Worm (Caenorhabditis elegans) whole organism, L4 larva: Measurements from ENCODE around the gene srt-52.

Source experiments
- ama-1 ChIP-seq: fragments of 150-350 bp; optimal IDR thresholded peaks from 2 replicates; lab custom pipeline; 2014; ENCODE audit warnings: inconsistent platforms, mixed read lengths
- ces-1 ChIP-seq: fragments of 150-350 bp; sonication (generic microtip); optimal IDR thresholded peaks from 4 replicates; lab custom pipeline; 2014; ENCODE audit warnings: missing biosample characterization, missing genetic modification reagents, missing genetic modification characterization
- lsy-2 ChIP-seq, 2 experiments: fragments of 150-350 bp in 1 of 2; sonication (generic microtip) in 1 of 2; optimal IDR thresholded peaks; 2 replicates each; lab custom pipeline; 2014 to 2017; ENCODE audit warnings: missing biosample characterization in 2 of 2, missing genetic modification characterization in 2 of 2
- nhr-76 ChIP-seq: fragments of 150-350 bp; optimal IDR thresholded peaks from 2 replicates; lab custom pipeline; 2014; ENCODE audit warnings: missing biosample characterization, missing genetic modification characterization
- snpc-4 ChIP-seq: fragments of 150-350 bp; optimal IDR thresholded peaks from 2 replicates; lab custom pipeline; 2014; ENCODE audit warnings: missing biosample characterization, missing genetic modification characterization

- TF ChIP-seq snpc-4 (tag; lab: Kevin White, UChicago) (no peak), nhr-76 (tag; lab: Kevin White, UChicago) (no peak), ces-1 (GFP tag; lab: Kevin White, UChicago) (no peak), ama-1 (no peak), lsy-2 (tag; optimal IDR thresholded peaks at IDR 0.05; lab: Kevin White, UChicago) (no peak)
Measured at ce11 chrV:47799-48198, 8.0 kb downstream of the srt-52 start.
